Worm (Caenorhabditis elegans) whole organism, L2 larva: Measurements from ENCODE around the gene F41E6.7.

Source experiments
- C34F6.9 ChIP-seq: fragments of 150-350 bp; optimal IDR thresholded peaks from 2 replicates; lab custom pipeline; 2014; ENCODE audit warnings: missing biosample characterization, missing genetic modification characterization
- F13H6.1 ChIP-seq: sonication (generic microtip); optimal IDR thresholded peaks from 2 replicates; lab custom pipeline; 2016; ENCODE audit warnings: missing genetic modification characterization, missing compliant biosample characterization
- alr-1 ChIP-seq: fragments of 150-350 bp; optimal IDR thresholded peaks from 2 replicates; lab custom pipeline; 2014; ENCODE audit warnings: missing biosample characterization, missing genetic modification characterization
- aly-2 ChIP-seq: fragments of 150-350 bp; optimal IDR thresholded peaks from 2 replicates; lab custom pipeline; 2014; ENCODE audit warnings: missing biosample characterization, missing genetic modification characterization
- ama-1 ChIP-seq: fragments of 150-350 bp; optimal IDR thresholded peaks from 2 replicates; lab custom pipeline; 2018; ENCODE audit warnings: inconsistent platforms
- blmp-1 ChIP-seq: sonication (generic microtip); optimal IDR thresholded peaks from 2 replicates; lab custom pipeline; 2017; ENCODE audit warnings: missing genetic modification characterization, mild to moderate bottlenecking, missing compliant biosample characterization, antibody characterized with exemption, moderate library complexity; ENCODE audit not compliant: insufficient read depth
- ceh-82 ChIP-seq: fragments of 150-350 bp; optimal IDR thresholded peaks from 2 replicates; lab custom pipeline; 2014; ENCODE audit warnings: missing biosample characterization, missing genetic modification characterization
- crh-2 ChIP-seq: sonication (generic microtip); optimal IDR thresholded peaks from 2 replicates; lab custom pipeline; 2017; ENCODE audit warnings: missing biosample characterization, missing genetic modification characterization
- dmd-4 ChIP-seq: sonication (generic microtip); optimal IDR thresholded peaks from 2 replicates; lab custom pipeline; 2017; ENCODE audit warnings: missing biosample characterization, missing genetic modification characterization
- egl-27 ChIP-seq: sonication (generic microtip); optimal IDR thresholded peaks from 3 replicates; lab custom pipeline; 2017; ENCODE audit warnings: missing biosample characterization, missing genetic modification reagents, missing genetic modification characterization
- elt-1 ChIP-seq: fragments of 150-350 bp; optimal IDR thresholded peaks from 2 replicates; lab custom pipeline; 2014; ENCODE audit warnings: missing biosample characterization, missing genetic modification characterization
- elt-3 ChIP-seq: sonication (generic microtip); optimal IDR thresholded peaks from 2 replicates; lab custom pipeline; 2017; ENCODE audit warnings: missing biosample characterization, missing genetic modification characterization
- gmeb-1 ChIP-seq: fragments of 150-350 bp; optimal IDR thresholded peaks from 2 replicates; lab custom pipeline; 2014; ENCODE audit warnings: missing biosample characterization, missing genetic modification characterization
- lin-13 ChIP-seq: fragments of 150-350 bp; optimal IDR thresholded peaks from 2 replicates; lab custom pipeline; 2014; ENCODE audit warnings: missing biosample characterization, missing genetic modification reagents, missing genetic modification characterization
- lsy-2 ChIP-seq, 2 experiments: fragments of 150-350 bp in 1 of 2; sonication (generic microtip) in 1 of 2; optimal IDR thresholded peaks; 2 replicates each; lab custom pipeline; 2014 to 2017; ENCODE audit warnings: missing biosample characterization in 2 of 2, missing genetic modification characterization in 2 of 2
- mbf-1 ChIP-seq: sonication (generic microtip); optimal IDR thresholded peaks from 2 replicates; lab custom pipeline; 2017; ENCODE audit warnings: missing biosample characterization, missing genetic modification characterization
- mdl-1 ChIP-seq, 2 experiments: fragments of 150-350 bp in 1 of 2; sonication (generic microtip) in 1 of 2; optimal IDR thresholded peaks; 2 replicates each; lab custom pipeline; 2017; ENCODE audit warnings: missing biosample characterization in 2 of 2, missing genetic modification characterization in 2 of 2
- nhr-10 ChIP-seq: sonication (generic microtip); optimal IDR thresholded peaks from 2 replicates; lab custom pipeline; 2017; ENCODE audit warnings: missing biosample characterization, missing genetic modification characterization
- nhr-11 ChIP-seq: fragments of 150-350 bp; optimal IDR thresholded peaks from 2 replicates; lab custom pipeline; 2014; ENCODE audit warnings: missing biosample characterization, missing genetic modification characterization
- nhr-12 ChIP-seq: fragments of 150-350 bp; optimal IDR thresholded peaks from 2 replicates; lab custom pipeline; 2014; ENCODE audit warnings: missing biosample characterization, missing genetic modification characterization
- nhr-129 ChIP-seq: fragments of 150-350 bp; optimal IDR thresholded peaks from 2 replicates; lab custom pipeline; 2014; ENCODE audit warnings: missing biosample characterization, missing genetic modification characterization
- nhr-21 ChIP-seq: fragments of 150-350 bp; optimal IDR thresholded peaks from 2 replicates; lab custom pipeline; 2014; ENCODE audit warnings: missing biosample characterization, missing genetic modification characterization
- nhr-23 ChIP-seq: fragments of 150-350 bp; optimal IDR thresholded peaks from 2 replicates; lab custom pipeline; 2014; ENCODE audit warnings: missing biosample characterization, missing genetic modification reagents, missing genetic modification characterization
- nhr-237 ChIP-seq: fragments of 150-350 bp; optimal IDR thresholded peaks from 2 replicates; lab custom pipeline; 2014; ENCODE audit warnings: missing biosample characterization, missing genetic modification characterization
- nhr-25 ChIP-seq: fragments of 150-350 bp; sonication (generic microtip); optimal IDR thresholded peaks from 3 replicates; lab custom pipeline; 2014; ENCODE audit warnings: missing biosample characterization, missing genetic modification characterization
- nhr-6 ChIP-seq: fragments of 150-350 bp; optimal IDR thresholded peaks from 2 replicates; lab custom pipeline; 2014; ENCODE audit warnings: missing biosample characterization, missing genetic modification characterization
- nhr-77 ChIP-seq: fragments of 150-350 bp; optimal IDR thresholded peaks from 2 replicates; lab custom pipeline; 2014; ENCODE audit warnings: missing biosample characterization, missing genetic modification characterization
- peb-1 ChIP-seq: fragments of 150-350 bp; optimal IDR thresholded peaks from 2 replicates; lab custom pipeline; 2014; ENCODE audit warnings: missing biosample characterization, missing genetic modification characterization
- sem-4 ChIP-seq: fragments of 150-350 bp; optimal IDR thresholded peaks from 2 replicates; lab custom pipeline; 2014; ENCODE audit warnings: missing biosample characterization, missing genetic modification reagents, missing genetic modification characterization
- sma-3 ChIP-seq: sonication (generic microtip); optimal IDR thresholded peaks from 2 replicates; lab custom pipeline; 2016; ENCODE audit warnings: missing genetic modification reagents, missing genetic modification characterization, missing compliant biosample characterization
- sma-9 ChIP-seq, 2 experiments: fragments of 150-350 bp in 1 of 2; sonication (generic microtip) in 1 of 2; optimal IDR thresholded peaks; 2 replicates each; lab custom pipeline; 2014 to 2016; ENCODE audit warnings: missing genetic modification characterization in 2 of 2, mild to moderate bottlenecking in 1 of 2, missing biosample characterization in 1 of 2, missing compliant biosample characterization in 1 of 2, missing genetic modification reagents in 1 of 2, moderate library complexity in 1 of 2
- snpc-4 ChIP-seq: fragments of 150-350 bp; optimal IDR thresholded peaks from 2 replicates; lab custom pipeline; 2014; ENCODE audit warnings: missing biosample characterization, missing genetic modification characterization
- unc-39 ChIP-seq: fragments of 150-350 bp; optimal IDR thresholded peaks from 2 replicates; lab custom pipeline; 2014; ENCODE audit warnings: missing biosample characterization, missing genetic modification characterization
- unc-62 ChIP-seq: fragments of 150-350 bp; optimal IDR thresholded peaks from 2 replicates; lab custom pipeline; 2014; ENCODE audit warnings: missing biosample characterization, missing genetic modification reagents, missing genetic modification characterization
- zag-1 ChIP-seq: fragments of 150-350 bp; optimal IDR thresholded peaks from 2 replicates; lab custom pipeline; 2014; ENCODE audit warnings: missing biosample characterization, missing genetic modification characterization
- ztf-1 ChIP-seq: fragments of 200-800 bp; sonication (Bioruptor generic); conservative IDR thresholded peaks from 2 replicates; pipeline ENCODE4 v1.3.6; 2022; ENCODE audit warnings: missing genetic modification characterization, missing compliant biosample characterization
- ztf-11 ChIP-seq: sonication (generic microtip); optimal IDR thresholded peaks from 2 replicates; lab custom pipeline; 2017; ENCODE audit warnings: missing biosample characterization, missing genetic modification characterization
- ztf-4 ChIP-seq: fragments of 150-350 bp; optimal IDR thresholded peaks from 2 replicates; lab custom pipeline; 2014; ENCODE audit warnings: missing biosample characterization, missing genetic modification characterization

Gene F41E6.7

ce11 chrV:8622314-8622713, 23.2 kb upstream of the F41E6.7 start, which contains the start of gene F41E6.1:
Gene F41E6.1 (plus strand): TSS chrV:8622614.
- TF ChIP-seq sem-4 (tag; lab: Kevin White, UChicago) (no peak), sma-3 (no peak), ztf-4 (tag; lab: Kevin White, UChicago) (no peak)

- TF ChIP-seq nhr-6 (tag; lab: Kevin White, UChicago) (no peak), sma-3 (no peak), blmp-1 (tag; lab: Kevin White, UChicago) (no peak), unc-62 (GFP tag; lab: Kevin White, UChicago) (no peak), ztf-11 (tag; lab: Kevin White, UChicago) (no peak), C34F6.9 (tag; lab: Kevin White, UChicago) (no peak), egl-27 (tag; lab: Kevin White, UChicago) (no peak), nhr-129 (tag; lab: Kevin White, UChicago) (no peak), crh-2 (no peak), nhr-12 (no peak), ceh-82 (tag; lab: Kevin White, UChicago) (no peak), mbf-1 (tag; lab: Kevin White, UChicago) (no peak), alr-1 (tag; lab: Kevin White, UChicago) (no peak), aly-2 (tag; lab: Kevin White, UChicago) (no peak), gmeb-1 (no peak), nhr-21 (tag; lab: Kevin White, UChicago) (no peak), lsy-2 (tag; optimal IDR thresholded peaks at IDR 0.05; lab: Kevin White, UChicago) (no peak), snpc-4 (no peak), nhr-23 (no peak)
Observed at ce11 chrV:8621213-8621612, 22.1 kb upstream of the F41E6.7 start, which contains the start of gene idpc-2. Gene idpc-2 (minus strand): TSS chrV:8621313.

ce11 chrV:8618738-8619137, 19.6 kb upstream of the F41E6.7 start, which contains the start of gene grd-5:
Gene grd-5 (plus strand): TSS chrV:8619032.
- TF ChIP-seq sma-3 (no peak), nhr-237 (no peak), F13H6.1 (no peak), dmd-4 (tag; lab: Kevin White, UChicago) (no peak), zag-1 (tag; lab: Kevin White, UChicago) (no peak), lsy-2 (tag; optimal IDR thresholded peaks at IDR 0.05; lab: Kevin White, UChicago) (no peak), nhr-10 (tag; lab: Kevin White, UChicago) (no peak), gmeb-1 (no peak), sma-9 (GFP tag; optimal IDR thresholded peaks at IDR 0.05; lab: Kevin White, UChicago) (peak; percentile 39), sma-9 (tag; optimal IDR thresholded peaks at IDR 0.05; lab: Kevin White, UChicago) (no peak)

ce11 chrV:8615711-8616110, 16.6 kb upstream of the F41E6.7 start:
- TF ChIP-seq lin-13 (GFP tag; lab: Kevin White, UChicago) (no peak), ztf-1 (GFP tag; lab: Robert Waterston, UW) (no peak), nhr-77 (no peak), gmeb-1 (no peak), sma-9 (GFP tag; optimal IDR thresholded peaks at IDR 0.05; lab: Kevin White, UChicago) (no peak), sma-9 (tag; optimal IDR thresholded peaks at IDR 0.05; lab: Kevin White, UChicago) (no peak), zag-1 (tag; lab: Kevin White, UChicago) (no peak), elt-1 (tag; lab: Kevin White, UChicago) (no peak), aly-2 (tag; lab: Kevin White, UChicago) (no peak)

- TF ChIP-seq ama-1 (lab: Kevin White, UChicago) (peak; percentile 55), blmp-1 (tag; lab: Kevin White, UChicago) (peak; percentile 98), unc-62 (GFP tag; lab: Kevin White, UChicago) (no peak), sma-3 (peak; percentile 29), unc-39 (tag; lab: Kevin White, UChicago) (no peak), nhr-77 (no peak), nhr-129 (tag; lab: Kevin White, UChicago) (peak; percentile 46), sem-4 (tag; lab: Kevin White, UChicago) (peak; percentile 28), sma-9 (GFP tag; optimal IDR thresholded peaks at IDR 0.05; lab: Kevin White, UChicago) (peak; percentile 70), sma-9 (tag; optimal IDR thresholded peaks at IDR 0.05; lab: Kevin White, UChicago) (no peak), lin-13 (GFP tag; lab: Kevin White, UChicago) (no peak), C34F6.9 (tag; lab: Kevin White, UChicago) (peak; percentile 45), elt-3 (tag; lab: Kevin White, UChicago) (no peak), ztf-4 (tag; lab: Kevin White, UChicago) (no peak), ztf-1 (GFP tag; lab: Robert Waterston, UW) (no peak), elt-1 (tag; lab: Kevin White, UChicago) (no peak), snpc-4 (no peak), ceh-82 (tag; lab: Kevin White, UChicago) (no peak), nhr-11 (no peak), ztf-11 (tag; lab: Kevin White, UChicago) (no peak), nhr-25 (peak; percentile 79), peb-1 (no peak), zag-1 (tag; lab: Kevin White, UChicago) (no peak), nhr-10 (tag; lab: Kevin White, UChicago) (no peak), mbf-1 (tag; lab: Kevin White, UChicago) (no peak), egl-27 (tag; lab: Kevin White, UChicago) (no peak), nhr-237 (no peak), nhr-21 (tag; lab: Kevin White, UChicago) (peak; percentile 44), F13H6.1 (peak; percentile 7), nhr-23 (no peak), lsy-2 (tag; optimal IDR thresholded peaks at IDR 0.05; lab: Kevin White, UChicago) (peak in 1 of 2 experiments; percentile 22), alr-1 (tag; lab: Kevin White, UChicago) (no peak), mdl-1 (tag; optimal IDR thresholded peaks at IDR 0.05; lab: Kevin White, UChicago) (peak in 1 of 2 experiments; percentile 34)
Observed at ce11 chrV:8610633-8611404, 11.7 kb upstream of the F41E6.7 start, which contains the start of gene fip-4. Gene fip-4 (minus strand): TSS chrV:8611268.
